Worm (Caenorhabditis elegans) whole organism, midembryonic: ENCODE data around the gene Y39B6A.43.
"Not testable (repeated sequence)": the region's sequence is repeated elsewhere in the genome, so short reads cannot be mapped to it uniquely, and the experiment has no call there.

Experiments
- flt-1 ChIP-seq: fragments of 200-800 bp; sonication (Bioruptor generic); IDR thresholded peaks from 2 replicates; pipeline ENCODE4 v1.3.6; 2022; ENCODE audit warnings: missing genetic modification characterization, missing compliant biosample characterization
- klf-2 ChIP-seq: fragments of 200-800 bp; sonication (Bioruptor generic); conservative IDR thresholded peaks from 2 replicates; pipeline ENCODE4 v1.3.6; 2022; ENCODE audit warnings: missing genetic modification reagents, missing genetic modification characterization, missing compliant biosample characterization
- med-1 ChIP-seq: sonication (generic microtip); optimal IDR thresholded peaks from 2 replicates; lab custom pipeline; 2017; ENCODE audit warnings: missing genetic modification characterization, mild to moderate bottlenecking, missing compliant biosample characterization, antibody characterized with exemption, missing genetic modification reagents; ENCODE audit not compliant: insufficient read depth

DNA sequence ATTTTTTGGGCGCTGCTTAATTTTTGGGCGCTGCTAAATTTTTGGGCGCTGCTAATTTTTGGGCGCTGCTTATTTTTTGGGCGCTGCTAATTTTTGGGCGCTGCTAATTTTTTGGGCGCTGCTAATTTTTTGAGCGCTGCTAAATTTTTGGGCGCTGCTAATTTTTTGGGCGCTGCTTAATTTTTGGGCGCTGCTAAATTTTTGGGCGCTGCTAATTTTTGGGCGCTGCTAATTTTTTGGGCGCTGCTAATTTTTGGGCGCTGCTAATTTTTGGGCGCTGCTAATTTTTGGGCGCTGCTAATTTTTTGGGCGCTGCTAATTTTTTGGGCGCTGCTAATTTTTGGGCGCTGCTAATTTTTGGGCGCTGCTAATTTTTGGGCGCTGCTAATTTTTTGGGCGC lies 12.5 kb upstream of the Y39B6A.43 start:
- TF ChIP-seq med-1 (GFP tag; lab: Kevin White, UChicago); klf-2 (GFP tag; lab: Robert Waterston, UW): not testable (repeated sequence)
- 0 out of 2 replicates have a peak, but pooled peaks have one; percentile 15 for TF ChIP-seq flt-1 (GFP tag; lab: Robert Waterston, UW)
